Worm (Caenorhabditis elegans) whole organism, young adult: ENCODE results near the gene ugt-11.

Source experiments
- B0035.1 ChIP-seq: sonication (generic microtip); optimal IDR thresholded peaks from 2 replicates; lab custom pipeline; 2016; ENCODE audit warnings: missing genetic modification characterization, mild to moderate bottlenecking, missing compliant biosample characterization, missing genotype, missing genetic modification reagents
- F23B12.7 ChIP-seq: sonication (generic microtip); optimal IDR thresholded peaks from 2 replicates; lab custom pipeline; 2017; ENCODE audit warnings: missing genetic modification characterization, mild to moderate bottlenecking, missing compliant biosample characterization, antibody characterized with exemption, moderate library complexity; ENCODE audit not compliant: insufficient read depth
- F37B4.10 ChIP-seq: fragments of 200-800 bp; sonication (Bioruptor generic); IDR thresholded peaks from 2 replicates; pipeline ENCODE4 v1.3.6; 2022; ENCODE audit warnings: missing genetic modification characterization, missing compliant biosample characterization
- F39B2.1 ChIP-seq: fragments of 200-800 bp; sonication (Bioruptor generic); IDR thresholded peaks from 2 replicates; pipeline ENCODE4 v1.3.6; 2022; ENCODE audit warnings: missing genetic modification reagents, missing genetic modification characterization, missing compliant biosample characterization
- F52B5.7 ChIP-seq: sonication (generic microtip); optimal IDR thresholded peaks from 2 replicates; lab custom pipeline; 2016; ENCODE audit warnings: mild to moderate bottlenecking, missing genetic modification characterization, missing compliant biosample characterization
- K12H6.12 ChIP-seq: fragments of 200-800 bp; sonication (Bioruptor generic); optimal IDR thresholded peaks from 2 replicates; lab custom pipeline; 2018; ENCODE audit warnings: mild to moderate bottlenecking, missing genetic modification characterization, missing compliant biosample characterization
- T07F8.4 ChIP-seq: sonication (generic microtip); optimal IDR thresholded peaks from 2 replicates; lab custom pipeline; 2016; ENCODE audit warnings: mild to moderate bottlenecking, missing genetic modification characterization, moderate library complexity, missing compliant biosample characterization
- Y67H2A.10 ChIP-seq: fragments of 200-800 bp; sonication (Bioruptor generic); conservative IDR thresholded peaks from 2 replicates; pipeline ENCODE4 v1.3.6; 2022; ENCODE audit warnings: missing genetic modification reagents, missing genetic modification characterization, missing compliant biosample characterization
- Y79H2A.3 ChIP-seq: fragments of 200-800 bp; sonication (Bioruptor generic); conservative IDR thresholded peaks from 2 replicates; pipeline ENCODE4 v1.3.6; 2022; ENCODE audit warnings: missing genetic modification reagents, missing genetic modification characterization, missing compliant biosample characterization
- ZK185.1 ChIP-seq: sonication (generic microtip); optimal IDR thresholded peaks from 2 replicates; lab custom pipeline; 2016; ENCODE audit warnings: mild to moderate bottlenecking, missing genetic modification characterization, missing compliant biosample characterization; ENCODE audit not compliant: poor library complexity, severe bottlenecking
- ama-1 ChIP-seq, 3 experiments: fragments of 150-350 bp in 1 of 3; sonication (generic microtip) in 2 of 3; optimal IDR thresholded peaks; 2 replicates each; lab custom pipeline; 2014 to 2018; ENCODE audit warnings: missing biosample characterization in 2 of 3, missing genetic modification characterization in 2 of 3, missing genetic modification reagents in 2 of 3
- aptf-2 ChIP-seq: fragments of 200-800 bp; sonication (Bioruptor generic); conservative IDR thresholded peaks from 2 replicates; pipeline ENCODE4 v1.3.6; 2022; ENCODE audit warnings: missing genetic modification reagents, missing genetic modification characterization, missing compliant biosample characterization
- athp-1 ChIP-seq: sonication (generic microtip); optimal IDR thresholded peaks from 2 replicates; lab custom pipeline; 2017; ENCODE audit warnings: mild to moderate bottlenecking, missing genetic modification characterization, missing compliant biosample characterization
- attf-3 ChIP-seq: fragments of 200-800 bp; sonication (Bioruptor generic); conservative IDR thresholded peaks from 2 replicates; pipeline ENCODE4 v1.3.6; 2022; ENCODE audit warnings: missing genetic modification reagents, missing genetic modification characterization, missing compliant biosample characterization
- attf-6 ChIP-seq: fragments of 200-800 bp; sonication (Bioruptor generic); IDR thresholded peaks from 2 replicates; pipeline ENCODE4 v1.3.6; 2022; ENCODE audit warnings: missing genetic modification reagents, missing genetic modification characterization, missing compliant biosample characterization
- bed-1 ChIP-seq: fragments of 200-800 bp; sonication (Bioruptor generic); IDR thresholded peaks from 2 replicates; pipeline ENCODE4 v1.3.6; 2022; ENCODE audit warnings: missing genetic modification reagents, missing genetic modification characterization, missing compliant biosample characterization
- cebp-1 ChIP-seq, 2 experiments: fragments of 200-800 bp in 1 of 2; sonication (Bioruptor generic) in 1 of 2; sonication (generic microtip) in 1 of 2; IDR thresholded peaks in 1 of 2; optimal IDR thresholded peaks in 1 of 2; 2 replicates each; pipeline versions ENCODE4 v1.3.6 to Lab custom; 2017 to 2022; ENCODE audit warnings: missing compliant biosample characterization in 2 of 2, missing genetic modification characterization in 2 of 2, mild to moderate bottlenecking in 1 of 2, missing genetic modification reagents in 1 of 2, moderate library complexity in 1 of 2
- ceh-40 ChIP-seq: fragments of 200-800 bp; sonication (Bioruptor generic); IDR thresholded peaks from 2 replicates; pipeline ENCODE4 v1.3.6; 2022; ENCODE audit warnings: missing genetic modification characterization, missing compliant biosample characterization
- egl-18 ChIP-seq: fragments of 200-800 bp; sonication (Bioruptor generic); IDR thresholded peaks from 2 replicates; pipeline ENCODE4 v1.3.6; 2022; ENCODE audit warnings: missing genetic modification reagents, missing genetic modification characterization, missing compliant biosample characterization
- fkh-3 ChIP-seq: sonication (generic microtip); optimal IDR thresholded peaks from 2 replicates; lab custom pipeline; 2016; ENCODE audit warnings: mild to moderate bottlenecking, missing genetic modification characterization, missing compliant biosample characterization
- him-1 ChIP-seq: sonication (generic microtip); optimal IDR thresholded peaks from 2 replicates; lab custom pipeline; 2016; ENCODE audit warnings: missing genotype, missing genetic modification reagents, missing genetic modification characterization, missing compliant biosample characterization
- hlh-26 ChIP-seq: fragments of 200-800 bp; sonication (Bioruptor generic); conservative IDR thresholded peaks from 2 replicates; pipeline ENCODE4 v1.3.6; 2022; ENCODE audit warnings: missing genetic modification reagents, missing genetic modification characterization, missing compliant biosample characterization
- hmg-1.2 ChIP-seq: fragments of 200-800 bp; sonication (Bioruptor generic); IDR thresholded peaks from 2 replicates; pipeline ENCODE4 v1.3.6; 2022; ENCODE audit warnings: missing genetic modification reagents, missing genetic modification characterization, missing compliant biosample characterization
- hrde-1 ChIP-seq: sonication (generic microtip); optimal IDR thresholded peaks from 2 replicates; lab custom pipeline; 2016; ENCODE audit warnings: missing genetic modification characterization, mild to moderate bottlenecking, missing compliant biosample characterization, moderate library complexity, missing genotype, missing genetic modification reagents, borderline replicate concordance
- let-607 ChIP-seq, 2 experiments: fragments of 200-800 bp in 1 of 2; sonication (Bioruptor generic) in 1 of 2; sonication (generic microtip) in 1 of 2; optimal IDR thresholded peaks; 2 replicates each; lab custom pipeline; 2016 to 2018; ENCODE audit warnings: mild to moderate bottlenecking in 2 of 2, missing compliant biosample characterization in 2 of 2, missing genetic modification characterization in 2 of 2, moderate library complexity in 2 of 2, missing genotype in 1 of 2
- lin-40 ChIP-seq: sonication (generic microtip); optimal IDR thresholded peaks from 2 replicates; lab custom pipeline; 2016; ENCODE audit warnings: missing genetic modification characterization, mild to moderate bottlenecking, missing compliant biosample characterization, missing genotype, missing genetic modification reagents
- madf-10 ChIP-seq: sonication (generic microtip); optimal IDR thresholded peaks from 2 replicates; lab custom pipeline; 2016; ENCODE audit warnings: mild to moderate bottlenecking, missing genetic modification characterization, missing compliant biosample characterization
- madf-8 ChIP-seq: fragments of 200-800 bp; sonication (Bioruptor generic); conservative IDR thresholded peaks from 2 replicates; pipeline ENCODE4 v1.3.6; 2022; ENCODE audit warnings: missing genetic modification reagents, missing genetic modification characterization, missing compliant biosample characterization
- mel-28 ChIP-seq: sonication (generic microtip); optimal IDR thresholded peaks from 2 replicates; lab custom pipeline; 2016; ENCODE audit warnings: borderline replicate concordance, mild to moderate bottlenecking, missing genetic modification characterization, missing compliant biosample characterization
- mxl-1 ChIP-seq: sonication (generic microtip); optimal IDR thresholded peaks from 2 replicates; lab custom pipeline; 2016; ENCODE audit warnings: missing genetic modification characterization, missing compliant biosample characterization
- nhr-80 ChIP-seq: sonication (generic microtip); optimal IDR thresholded peaks from 2 replicates; lab custom pipeline; 2016; ENCODE audit warnings: missing genetic modification characterization, missing compliant biosample characterization
- pha-4 ChIP-seq: fragments of 150-350 bp; sonication (generic microtip); optimal IDR thresholded peaks from 2 replicates; lab custom pipeline; 2014; ENCODE audit warnings: missing biosample characterization, missing genetic modification reagents, missing genetic modification characterization
- rcor-1 ChIP-seq: fragments of 200-800 bp; sonication (Bioruptor generic); IDR thresholded peaks from 2 replicates; pipeline ENCODE4 v1.3.6; 2022; ENCODE audit warnings: missing genetic modification reagents, missing genetic modification characterization, missing compliant biosample characterization
- rec-8 ChIP-seq, 2 experiments: sonication (generic microtip); optimal IDR thresholded peaks; 2 replicates each; lab custom pipeline; 2016; ENCODE audit warnings: mild to moderate bottlenecking in 2 of 2, missing genetic modification characterization in 2 of 2, missing genetic modification reagents in 2 of 2, missing genotype in 2 of 2, missing biosample characterization in 1 of 2, missing compliant biosample characterization in 1 of 2, moderate library complexity in 1 of 2
- repo-1 ChIP-seq: sonication (generic microtip); optimal IDR thresholded peaks from 2 replicates; lab custom pipeline; 2017; ENCODE audit warnings: mild to moderate bottlenecking, missing genetic modification characterization, missing compliant biosample characterization
- sdz-38 ChIP-seq: sonication (generic microtip); optimal IDR thresholded peaks from 2 replicates; lab custom pipeline; 2016; ENCODE audit warnings: missing genotype, missing genetic modification characterization, missing compliant biosample characterization
- somi-1 ChIP-seq: fragments of 200-800 bp; sonication (Bioruptor generic); optimal IDR thresholded peaks from 2 replicates; lab custom pipeline; 2018; ENCODE audit warnings: mild to moderate bottlenecking, missing genetic modification characterization, missing compliant biosample characterization
- ztf-22 ChIP-seq: fragments of 200-800 bp; sonication (Bioruptor generic); optimal IDR thresholded peaks from 2 replicates; lab custom pipeline; 2018; ENCODE audit warnings: mild to moderate bottlenecking, missing genetic modification characterization, moderate library complexity, missing compliant biosample characterization
- ztf-25 ChIP-seq: fragments of 200-800 bp; sonication (Bioruptor generic); IDR thresholded peaks from 2 replicates; pipeline ENCODE4 v1.3.6; 2022; ENCODE audit warnings: missing genetic modification reagents, missing genetic modification characterization, missing compliant biosample characterization
- ztf-3 ChIP-seq: fragments of 200-800 bp; sonication (Bioruptor generic); optimal IDR thresholded peaks from 2 replicates; lab custom pipeline; 2018; ENCODE audit warnings: mild to moderate bottlenecking, missing genetic modification characterization, missing compliant biosample characterization

The ugt-11 gene

DNA sequence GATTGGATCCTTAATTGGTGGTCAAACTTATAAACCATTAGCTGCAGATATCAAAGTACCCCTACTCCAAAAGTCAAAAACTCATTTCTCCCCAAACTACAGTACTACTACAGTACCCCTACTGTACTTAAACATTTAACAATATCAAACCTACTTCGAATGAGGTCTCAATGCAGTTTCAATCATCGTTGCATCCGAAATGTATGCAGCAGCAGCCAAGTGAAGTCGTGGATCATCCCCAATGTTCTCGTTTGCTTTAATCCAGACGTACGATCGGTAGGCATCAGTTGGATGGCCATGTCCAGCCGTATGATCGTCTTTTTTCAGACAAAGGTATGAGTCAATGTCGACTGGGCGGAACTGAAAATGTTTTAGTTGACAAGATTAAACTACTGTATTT, 37.3 kb downstream of the ugt-11 start (continued):
- no peak for TF ChIP-seq attf-3

- TF ChIP-seq ztf-25 (GFP tag; lab: Robert Waterston, UW) (no peak), hmg-1.2 (GFP tag; lab: Robert Waterston, UW) (no peak), mxl-1 (tag; lab: Kevin White, UChicago) (no peak), rec-8 (tag; optimal IDR thresholded peaks at IDR 0.05; lab: Kevin White, UChicago) (no peak), hlh-26 (GFP tag; lab: Robert Waterston, UW) (no peak), him-1 (no peak), ztf-3 (GFP tag; lab: Kevin White, UChicago) (no peak), lin-40 (no peak), madf-10 (tag; lab: Kevin White, UChicago) (no peak), fkh-3 (no peak), Y79H2A.3 (GFP tag; lab: Robert Waterston, UW) (no peak), T07F8.4 (tag; lab: Kevin White, UChicago) (no peak), repo-1 (tag; lab: Kevin White, UChicago) (no peak)
Observed at ce11 chrV:4851969-4852368, 42.9 kb downstream of the ugt-11 start.

DNA sequence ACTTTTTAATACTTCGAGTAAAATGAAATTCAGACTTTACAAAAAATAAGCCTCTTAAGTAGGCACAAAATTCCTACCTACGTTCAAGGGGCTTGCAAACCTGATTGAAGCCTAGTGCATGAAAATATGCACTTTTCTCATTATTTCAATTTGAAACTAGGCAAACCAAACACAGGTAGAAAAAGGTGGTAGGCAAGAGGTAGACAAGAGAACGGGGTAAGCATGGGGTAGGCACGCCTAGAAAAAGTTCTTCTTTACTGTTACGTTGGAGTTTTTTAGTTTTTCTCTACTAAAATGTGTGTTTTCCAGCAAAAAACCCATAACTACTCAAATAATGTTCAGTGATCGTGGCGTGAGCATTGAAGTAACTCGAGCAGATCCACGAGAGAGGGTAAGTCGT, 43.7 kb downstream of the ugt-11 start, which contains the start of gene nex-4:
Gene nex-4, plus strand, starts transcription at position 301 of the 400 bp plus-strand sequence.
- no peak for TF ChIP-seq Y79H2A.3 (GFP tag; lab: Robert Waterston, UW)
- TF ChIP-seq madf-8, result no peak
- no peak for TF ChIP-seq ztf-25 (GFP tag; lab: Robert Waterston, UW)
- no peak for TF ChIP-seq attf-6 (GFP tag; lab: Robert Waterston, UW)
- TF ChIP-seq aptf-2 (GFP tag; lab: Robert Waterston, UW), result no peak
- no peak for TF ChIP-seq let-607 (tag; optimal IDR thresholded peaks at IDR 0.05; lab: Kevin White, UChicago)

DNA sequence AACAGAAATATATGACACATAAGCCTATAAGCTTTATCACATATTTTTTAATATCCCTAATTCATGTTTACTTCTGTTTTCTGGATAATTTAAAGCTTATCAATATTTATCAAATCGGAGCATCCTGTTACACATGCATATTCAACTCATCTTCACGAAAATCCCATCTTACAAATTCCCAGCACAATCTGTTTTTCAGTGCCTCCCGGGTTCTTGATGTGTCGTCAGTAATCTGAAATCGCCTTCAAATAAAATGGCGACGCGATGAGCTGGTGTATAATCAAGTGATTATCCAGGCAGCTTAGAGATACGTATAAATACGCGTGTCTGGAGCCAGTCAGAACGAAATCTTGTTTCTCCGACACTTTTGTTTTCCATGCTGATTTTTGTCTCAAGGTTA, 44.4 kb downstream of the ugt-11 start:
- TF ChIP-seq madf-10 (tag; lab: Kevin White, UChicago) (no peak), mel-28 (tag; lab: Kevin White, UChicago) (no peak), K12H6.12 (no peak), pha-4 (tag; lab: Kevin White, UChicago) (no peak), F52B5.7 (tag; lab: Kevin White, UChicago) (no peak), F37B4.10 (GFP tag; lab: Robert Waterston, UW) (no peak), ceh-40 (GFP tag; lab: Robert Waterston, UW) (no peak), bed-1 (GFP tag; lab: Robert Waterston, UW) (no peak), somi-1 (GFP tag; lab: Kevin White, UChicago) (no peak), rcor-1 (no peak), fkh-3 (no peak), egl-18 (GFP tag; lab: Robert Waterston, UW) (no peak), F39B2.1 (GFP tag; lab: Robert Waterston, UW) (no peak)

- TF ChIP-seq hlh-26 (GFP tag; lab: Robert Waterston, UW) (no peak), Y67H2A.10 (GFP tag; lab: Robert Waterston, UW) (no peak), F23B12.7 (tag; lab: Kevin White, UChicago) (no peak), nhr-80 (tag; lab: Kevin White, UChicago) (peak; percentile 11), ztf-3 (GFP tag; lab: Kevin White, UChicago) (no peak), hmg-1.2 (GFP tag; lab: Robert Waterston, UW) (peak; percentile 84), cebp-1 (GFP tag; IDR thresholded peaks at IDR 0.05; lab: Robert Waterston, UW) (no peak), cebp-1 (tag; optimal IDR thresholded peaks at IDR 0.05; lab: Kevin White, UChicago) (peak; percentile 41), rcor-1 (no peak), rec-8 (tag; optimal IDR thresholded peaks at IDR 0.05; lab: Kevin White, UChicago) (no peak), hrde-1 (tag; lab: Kevin White, UChicago) (no peak), ztf-22 (GFP tag; lab: Kevin White, UChicago) (no peak), athp-1 (tag; lab: Kevin White, UChicago) (no peak), ZK185.1 (tag; lab: Kevin White, UChicago) (no peak), sdz-38 (no peak), mel-28 (tag; lab: Kevin White, UChicago) (no peak), ama-1 (optimal IDR thresholded peaks at IDR 0.05; lab: Kevin White, UChicago) (no peak), ama-1 (GFP tag; optimal IDR thresholded peaks at IDR 0.05; lab: Kevin White, UChicago) (no peak), B0035.1 (tag; lab: Kevin White, UChicago) (no peak), madf-8 (no peak)
Observed at ce11 chrV:4847424-4847823, 47.4 kb downstream of the ugt-11 start, which contains the start of gene abhd-5.1. Gene abhd-5.1 (plus strand): TSS chrV:4847653.
